Worm (Caenorhabditis elegans) whole organism, young adult: Measurements from ENCODE around the gene R10E11.6.

ENCODE experiments used
- B0035.1 ChIP-seq: sonication (generic microtip); optimal IDR thresholded peaks from 2 replicates; lab custom pipeline; 2016; ENCODE audit warnings: missing genetic modification characterization, mild to moderate bottlenecking, missing compliant biosample characterization, missing genotype, missing genetic modification reagents
- C06A6.2 ChIP-seq: fragments of 200-800 bp; sonication (Bioruptor generic); conservative IDR thresholded peaks from 2 replicates; pipeline ENCODE4 v1.3.6; 2022; ENCODE audit warnings: missing genetic modification characterization, missing compliant biosample characterization
- F22D6.2 ChIP-seq: sonication (generic microtip); optimal IDR thresholded peaks from 2 replicates; lab custom pipeline; 2016; ENCODE audit warnings: mild to moderate bottlenecking, missing genetic modification characterization, missing compliant biosample characterization
- F23B12.7 ChIP-seq: sonication (generic microtip); optimal IDR thresholded peaks from 2 replicates; lab custom pipeline; 2017; ENCODE audit warnings: missing genetic modification characterization, mild to moderate bottlenecking, missing compliant biosample characterization, antibody characterized with exemption, moderate library complexity; ENCODE audit not compliant: insufficient read depth
- F57C9.4 ChIP-seq: sonication (generic microtip); optimal IDR thresholded peaks from 2 replicates; lab custom pipeline; 2017; ENCODE audit warnings: mild to moderate bottlenecking, missing genetic modification characterization, missing compliant biosample characterization
- Y53G8AR.9 ChIP-seq: fragments of 200-800 bp; sonication (Bioruptor generic); conservative IDR thresholded peaks from 2 replicates; pipeline ENCODE4 v1.3.6; 2022; ENCODE audit warnings: missing genetic modification reagents, missing genetic modification characterization, missing compliant biosample characterization
- ZK185.1 ChIP-seq: sonication (generic microtip); optimal IDR thresholded peaks from 2 replicates; lab custom pipeline; 2016; ENCODE audit warnings: mild to moderate bottlenecking, missing genetic modification characterization, missing compliant biosample characterization; ENCODE audit not compliant: poor library complexity, severe bottlenecking
- ama-1 ChIP-seq, 3 experiments: fragments of 150-350 bp in 1 of 3; sonication (generic microtip) in 2 of 3; optimal IDR thresholded peaks; 2 replicates each; lab custom pipeline; 2014 to 2018; ENCODE audit warnings: missing biosample characterization in 2 of 3, missing genetic modification characterization in 2 of 3, missing genetic modification reagents in 2 of 3
- aptf-3 ChIP-seq: fragments of 200-800 bp; sonication (Bioruptor generic); IDR thresholded peaks from 2 replicates; pipeline ENCODE4 v1.3.6; 2022; ENCODE audit warnings: missing genetic modification characterization, missing compliant biosample characterization
- attf-3 ChIP-seq: fragments of 200-800 bp; sonication (Bioruptor generic); conservative IDR thresholded peaks from 2 replicates; pipeline ENCODE4 v1.3.6; 2022; ENCODE audit warnings: missing genetic modification reagents, missing genetic modification characterization, missing compliant biosample characterization
- attf-5 ChIP-seq: fragments of 200-800 bp; sonication (Bioruptor generic); optimal IDR thresholded peaks from 2 replicates; lab custom pipeline; 2018; ENCODE audit warnings: mild to moderate bottlenecking, missing genetic modification characterization, missing compliant biosample characterization
- cebp-1 ChIP-seq, 2 experiments: fragments of 200-800 bp in 1 of 2; sonication (Bioruptor generic) in 1 of 2; sonication (generic microtip) in 1 of 2; IDR thresholded peaks in 1 of 2; optimal IDR thresholded peaks in 1 of 2; 2 replicates each; pipeline versions ENCODE4 v1.3.6 to Lab custom; 2017 to 2022; ENCODE audit warnings: missing compliant biosample characterization in 2 of 2, missing genetic modification characterization in 2 of 2, mild to moderate bottlenecking in 1 of 2, missing genetic modification reagents in 1 of 2, moderate library complexity in 1 of 2
- cebp-2 ChIP-seq: fragments of 200-800 bp; sonication (Bioruptor generic); IDR thresholded peaks from 2 replicates; pipeline ENCODE4 v1.3.6; 2022; ENCODE audit warnings: missing genetic modification characterization, missing compliant biosample characterization
- ceh-100 ChIP-seq: fragments of 200-800 bp; sonication (Bioruptor generic); IDR thresholded peaks from 2 replicates; pipeline ENCODE4 v1.3.6; 2022; ENCODE audit warnings: missing genetic modification reagents, missing genetic modification characterization, missing compliant biosample characterization
- ceh-58 ChIP-seq: fragments of 200-800 bp; sonication (Bioruptor generic); IDR thresholded peaks from 2 replicates; pipeline ENCODE4 v1.3.6; 2022; ENCODE audit warnings: missing genetic modification characterization, missing compliant biosample characterization
- ceh-91 ChIP-seq: fragments of 200-800 bp; sonication (Bioruptor generic); IDR thresholded peaks from 2 replicates; pipeline ENCODE4 v1.3.6; 2022; ENCODE audit warnings: missing genetic modification reagents, missing genetic modification characterization, missing compliant biosample characterization
- die-1 ChIP-seq: sonication (generic microtip); optimal IDR thresholded peaks from 2 replicates; lab custom pipeline; 2016; ENCODE audit warnings: missing genotype, mild to moderate bottlenecking, missing genetic modification characterization, missing compliant biosample characterization
- dpl-1 ChIP-seq: fragments of 150-350 bp; optimal IDR thresholded peaks from 2 replicates; lab custom pipeline; 2014; ENCODE audit warnings: missing biosample characterization, missing genetic modification reagents, missing genetic modification characterization
- ekl-4 ChIP-seq: fragments of 200-800 bp; sonication (Bioruptor generic); IDR thresholded peaks from 2 replicates; pipeline ENCODE4 v1.3.6; 2022; ENCODE audit warnings: missing genetic modification reagents, missing genetic modification characterization, missing compliant biosample characterization
- hrde-1 ChIP-seq: sonication (generic microtip); optimal IDR thresholded peaks from 2 replicates; lab custom pipeline; 2016; ENCODE audit warnings: missing genetic modification characterization, mild to moderate bottlenecking, missing compliant biosample characterization, moderate library complexity, missing genotype, missing genetic modification reagents, borderline replicate concordance
- let-607 ChIP-seq, 2 experiments: fragments of 200-800 bp in 1 of 2; sonication (Bioruptor generic) in 1 of 2; sonication (generic microtip) in 1 of 2; optimal IDR thresholded peaks; 2 replicates each; lab custom pipeline; 2016 to 2018; ENCODE audit warnings: mild to moderate bottlenecking in 2 of 2, missing compliant biosample characterization in 2 of 2, missing genetic modification characterization in 2 of 2, moderate library complexity in 2 of 2, missing genotype in 1 of 2
- lin-26 ChIP-seq: fragments of 200-800 bp; sonication (Bioruptor generic); IDR thresholded peaks from 2 replicates; pipeline ENCODE4 v1.3.6; 2022; ENCODE audit warnings: missing genetic modification reagents, missing genetic modification characterization, missing compliant biosample characterization
- lin-35 ChIP-seq, 3 experiments: fragments of 150-350 bp in 2 of 3; sonication (generic microtip) in 1 of 3; optimal IDR thresholded peaks; 2 replicates each; lab custom pipeline; 2014 to 2018; ENCODE audit warnings: missing biosample characterization in 3 of 3, missing genetic modification characterization in 3 of 3, missing genetic modification reagents in 3 of 3
- lin-40 ChIP-seq: sonication (generic microtip); optimal IDR thresholded peaks from 2 replicates; lab custom pipeline; 2016; ENCODE audit warnings: missing genetic modification characterization, mild to moderate bottlenecking, missing compliant biosample characterization, missing genotype, missing genetic modification reagents
- madf-10 ChIP-seq: sonication (generic microtip); optimal IDR thresholded peaks from 2 replicates; lab custom pipeline; 2016; ENCODE audit warnings: mild to moderate bottlenecking, missing genetic modification characterization, missing compliant biosample characterization
- mcd-1 ChIP-seq: fragments of 200-800 bp; sonication (Bioruptor generic); IDR thresholded peaks from 2 replicates; pipeline ENCODE4 v1.3.6; 2022; ENCODE audit warnings: missing genetic modification reagents, missing genetic modification characterization, missing compliant biosample characterization
- mes-4 ChIP-seq: sonication (generic microtip); optimal IDR thresholded peaks from 2 replicates; lab custom pipeline; 2016; ENCODE audit warnings: missing genotype, missing genetic modification characterization, missing compliant biosample characterization
- nfyb-1 ChIP-seq: fragments of 200-800 bp; sonication (Bioruptor generic); IDR thresholded peaks from 2 replicates; pipeline ENCODE4 v1.3.6; 2022; ENCODE audit warnings: missing genetic modification reagents, missing genetic modification characterization, missing compliant biosample characterization
- nhr-80 ChIP-seq: sonication (generic microtip); optimal IDR thresholded peaks from 2 replicates; lab custom pipeline; 2016; ENCODE audit warnings: missing genetic modification characterization, missing compliant biosample characterization
- nhr-90 ChIP-seq: sonication (generic microtip); optimal IDR thresholded peaks from 2 replicates; lab custom pipeline; 2016; ENCODE audit warnings: missing genotype, mild to moderate bottlenecking, missing genetic modification characterization, missing compliant biosample characterization
- pbrm-1 ChIP-seq: fragments of 200-800 bp; sonication (Bioruptor generic); IDR thresholded peaks from 2 replicates; pipeline ENCODE4 v1.3.6; 2022; ENCODE audit warnings: missing genetic modification reagents, missing genetic modification characterization, missing compliant biosample characterization
- rpc-1 ChIP-seq, 2 experiments: fragments of 150-350 bp in 1 of 2; sonication (generic microtip) in 1 of 2; optimal IDR thresholded peaks; 2 replicates each; lab custom pipeline; 2014 to 2018; ENCODE audit warnings: missing biosample characterization in 1 of 2, missing genetic modification characterization in 1 of 2, missing genetic modification reagents in 1 of 2, missing genotype in 1 of 2
- snpc-4 ChIP-seq, 5 experiments: fragments of 150-350 bp in 1 of 5; sonication (generic microtip) in 4 of 5; optimal IDR thresholded peaks; 2 replicates each; lab custom pipeline; 2014 to 2018; ENCODE audit warnings: missing genetic modification characterization in 5 of 5, missing biosample characterization in 3 of 5, antibody characterized with exemption in 2 of 5, mild to moderate bottlenecking in 2 of 5, missing compliant biosample characterization in 2 of 5, missing genotype in 2 of 5, moderate library complexity in 2 of 5, missing genetic modification reagents in 1 of 5
- somi-1 ChIP-seq: fragments of 200-800 bp; sonication (Bioruptor generic); optimal IDR thresholded peaks from 2 replicates; lab custom pipeline; 2018; ENCODE audit warnings: mild to moderate bottlenecking, missing genetic modification characterization, missing compliant biosample characterization
- tbp1 ChIP-seq: fragments of 200-800 bp; sonication (Bioruptor generic); optimal IDR thresholded peaks from 2 replicates; lab custom pipeline; 2018; ENCODE audit warnings: mild to moderate bottlenecking, missing genetic modification characterization, missing compliant biosample characterization
- unc-130 ChIP-seq: sonication (generic microtip); optimal IDR thresholded peaks from 2 replicates; lab custom pipeline; 2016; ENCODE audit warnings: missing genetic modification reagents, missing genetic modification characterization, missing compliant biosample characterization
- unc-62 ChIP-seq: fragments of 150-350 bp; optimal IDR thresholded peaks from 2 replicates; lab custom pipeline; 2014; ENCODE audit warnings: missing biosample characterization, missing genetic modification reagents, missing genetic modification characterization
- ztf-18 ChIP-seq: sonication (generic microtip); optimal IDR thresholded peaks from 2 replicates; lab custom pipeline; 2016; ENCODE audit warnings: missing genotype, mild to moderate bottlenecking, missing genetic modification characterization, missing compliant biosample characterization
- ztf-26 ChIP-seq: sonication (generic microtip); optimal IDR thresholded peaks from 2 replicates; lab custom pipeline; 2017; ENCODE audit warnings: missing genetic modification characterization, missing compliant biosample characterization
- ztf-3 ChIP-seq: fragments of 200-800 bp; sonication (Bioruptor generic); optimal IDR thresholded peaks from 2 replicates; lab custom pipeline; 2018; ENCODE audit warnings: mild to moderate bottlenecking, missing genetic modification characterization, missing compliant biosample characterization

R10E11.6 gene

DNA sequence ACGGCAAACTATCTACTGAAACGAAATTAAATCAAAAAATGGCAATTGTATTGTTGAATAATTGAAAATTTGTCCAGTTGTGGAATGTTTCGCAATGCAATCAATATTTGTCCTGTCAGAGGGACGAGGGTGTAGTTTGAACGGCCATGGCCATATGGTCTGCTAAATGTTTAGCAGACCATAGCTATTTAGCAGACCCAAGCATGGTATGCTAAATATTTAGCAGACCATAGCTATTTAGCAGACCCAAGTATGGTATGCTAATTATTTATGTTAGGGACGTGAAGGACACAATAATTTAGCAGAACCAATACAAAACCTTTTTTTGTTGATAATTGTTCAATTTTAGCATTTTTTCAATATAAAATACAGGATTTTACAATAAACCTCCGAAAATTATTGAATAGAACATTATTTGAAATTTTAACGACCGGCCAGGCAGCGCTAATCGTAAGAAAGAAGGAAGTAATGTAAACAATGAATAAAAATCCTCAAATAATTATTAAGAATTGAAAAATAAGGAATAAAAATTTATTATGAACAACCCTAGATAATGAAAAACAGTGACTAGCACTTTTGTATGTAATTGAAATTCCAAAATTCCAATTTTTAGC, 22.3 kb downstream of the R10E11.6 start, which contains the start of gene riok-3 (continued):
- TF ChIP-seq ztf-26 (tag; lab: Kevin White, UChicago) (peak; percentile 36), pbrm-1 (GFP tag; lab: Robert Waterston, UW) (peak; percentile 49; the same call in 1 of the 2 replicates), nfyb-1 (peak; percentile 72), die-1 (tag; lab: Kevin White, UChicago) (no peak), F23B12.7 (tag; lab: Kevin White, UChicago) (peak; percentile 21), lin-40 (tag; lab: Kevin White, UChicago) (peak; percentile 11), ekl-4 (GFP tag; lab: Robert Waterston, UW) (peak; percentile 50), let-607 (tag; optimal IDR thresholded peaks at IDR 0.05; lab: Kevin White, UChicago) (peak in 1 of 2 experiments; percentile 2), C06A6.2 (GFP tag; lab: Robert Waterston, UW) (0 out of 2 replicates have a peak, but pooled peaks have one; percentile 18), cebp-1 (GFP tag; IDR thresholded peaks at IDR 0.05; lab: Robert Waterston, UW) (peak; percentile 74; the same call in 1 of the 2 replicates), cebp-1 (tag; optimal IDR thresholded peaks at IDR 0.05; lab: Kevin White, UChicago) (peak; percentile 94), lin-26 (0 out of 2 replicates have a peak, but pooled peaks have one; percentile 25), mes-4 (tag; lab: Kevin White, UChicago) (no peak), dpl-1 (GFP tag; lab: Kevin White, UChicago) (no peak), attf-3 (0 out of 2 replicates have a peak, but pooled peaks have one; percentile 7), somi-1 (GFP tag; lab: Kevin White, UChicago) (peak; percentile 44), lin-35 (GFP tag; optimal IDR thresholded peaks at IDR 0.05; lab: Kevin White, UChicago) (no peak), ztf-18 (tag; lab: Kevin White, UChicago) (no peak), ZK185.1 (tag; lab: Kevin White, UChicago) (peak; percentile 40)

DNA sequence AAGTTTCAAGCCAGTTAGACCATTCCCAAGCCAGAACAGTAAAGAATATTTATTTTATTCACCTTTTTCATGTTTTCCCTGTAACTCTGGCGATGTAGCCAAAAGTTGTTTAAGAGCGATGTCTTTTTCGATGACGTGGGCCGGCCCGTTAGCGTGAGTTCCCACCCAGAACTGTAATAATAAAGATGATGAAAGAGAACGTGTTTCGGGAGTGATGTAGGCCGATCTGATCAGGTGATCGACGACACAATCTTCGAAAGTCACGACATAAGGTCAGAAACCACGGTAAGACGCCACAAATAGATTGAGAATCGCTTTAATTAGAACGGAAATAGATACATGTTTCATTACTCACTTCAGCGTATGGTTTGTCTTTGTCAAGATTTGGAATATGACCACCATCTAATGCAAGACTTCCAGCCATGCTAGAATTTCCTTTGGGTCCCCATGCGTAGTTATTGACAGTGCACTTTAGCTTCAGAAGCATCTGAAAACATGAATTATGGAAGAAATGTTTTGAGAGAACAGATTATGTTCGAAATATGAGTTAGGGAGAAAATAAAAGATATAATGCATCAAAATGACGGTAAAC, 24.3 kb downstream of the R10E11.6 start, which contains the start of gene ZK632.4:
TSS of gene ZK632.4 (minus strand) at position 487 of the 592 bp plus-strand sequence.
- TF ChIP-seq cebp-1 (GFP tag; IDR thresholded peaks at IDR 0.05; lab: Robert Waterston, UW) (no peak), cebp-1 (tag; optimal IDR thresholded peaks at IDR 0.05; lab: Kevin White, UChicago) (peak; percentile 41), aptf-3 (GFP tag; lab: Robert Waterston, UW) (no peak)

DNA sequence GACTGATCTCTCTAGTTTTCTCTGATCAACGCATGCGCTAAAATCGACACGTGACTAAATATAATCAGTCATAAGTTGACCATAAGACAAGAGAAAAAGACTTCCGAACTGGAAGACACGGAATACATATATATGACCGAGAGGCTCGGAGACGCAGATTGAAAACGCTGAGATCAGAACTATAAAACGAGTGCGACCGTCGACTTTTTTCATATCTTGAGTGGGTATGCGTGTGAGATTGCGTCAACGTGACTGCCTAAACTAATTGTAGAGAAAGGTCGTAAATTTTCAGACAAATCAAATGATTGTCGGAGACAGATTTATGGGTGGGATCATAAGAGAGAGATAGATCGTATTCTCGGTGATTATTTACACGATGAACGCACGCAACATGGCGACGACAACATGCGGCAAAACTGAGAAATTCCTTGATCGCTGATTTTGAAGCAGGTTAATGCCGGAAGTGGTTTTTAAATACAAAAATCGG, 24.8 kb downstream of the R10E11.6 start:
- TF ChIP-seq snpc-4 (GFP tag; optimal IDR thresholded peaks at IDR 0.05; lab: Kevin White, UChicago), result no peak
- no peak for TF ChIP-seq snpc-4 (tag; optimal IDR thresholded peaks at IDR 0.05; lab: Kevin White, UChicago)
- no peak for TF ChIP-seq nhr-90 (tag; lab: Kevin White, UChicago)
- no peak for TF ChIP-seq B0035.1 (tag; lab: Kevin White, UChicago)
- TF ChIP-seq nhr-80 (tag; lab: Kevin White, UChicago), result peak; percentile 51
- no peak for TF ChIP-seq tbp1
- TF ChIP-seq mcd-1 (GFP tag; lab: Robert Waterston, UW), result no peak
- no peak for TF ChIP-seq rpc-1 (optimal IDR thresholded peaks at IDR 0.05; lab: Kevin White, UChicago)
- no peak for TF ChIP-seq rpc-1 (tag; optimal IDR thresholded peaks at IDR 0.05; lab: Kevin White, UChicago)
- TF ChIP-seq F57C9.4 (tag; lab: Kevin White, UChicago), result no peak
- TF ChIP-seq cebp-1 (GFP tag; IDR thresholded peaks at IDR 0.05; lab: Robert Waterston, UW), result no peak
- peak; percentile 4 for TF ChIP-seq cebp-1 (tag; optimal IDR thresholded peaks at IDR 0.05; lab: Kevin White, UChicago)
- 0 out of 2 replicates have a peak, but pooled peaks have one; percentile 15 for TF ChIP-seq Y53G8AR.9 (GFP tag; lab: Robert Waterston, UW)
- TF ChIP-seq madf-10 (tag; lab: Kevin White, UChicago), result no peak
- no peak for TF ChIP-seq hrde-1 (tag; lab: Kevin White, UChicago)
- TF ChIP-seq ceh-100, result no peak
- no peak for TF ChIP-seq ceh-58 (GFP tag; lab: Robert Waterston, UW)
- TF ChIP-seq ztf-26 (tag; lab: Kevin White, UChicago), result peak; percentile 26
- TF ChIP-seq ceh-91, result no peak
- peak; percentile 47 for TF ChIP-seq attf-5 (GFP tag; lab: Kevin White, UChicago)
- no peak for TF ChIP-seq cebp-2 (GFP tag; lab: Robert Waterston, UW)
- TF ChIP-seq ama-1 (optimal IDR thresholded peaks at IDR 0.05; lab: Kevin White, UChicago), result peak; percentile 21
- no peak for TF ChIP-seq ama-1 (GFP tag; optimal IDR thresholded peaks at IDR 0.05; lab: Kevin White, UChicago)
- TF ChIP-seq unc-62, result no peak
- TF ChIP-seq F22D6.2 (tag; lab: Kevin White, UChicago), result no peak
- no peak for TF ChIP-seq ztf-3 (GFP tag; lab: Kevin White, UChicago)
- no peak for TF ChIP-seq unc-130
